Worm (Caenorhabditis elegans) whole organism, midembryonic: ENCODE measurements around the gene Y38H6C.20.

Experiments used
- klf-2 ChIP-seq: fragments of 200-800 bp; sonication (Bioruptor generic); conservative IDR thresholded peaks from 2 replicates; pipeline ENCODE4 v1.3.6; 2022; ENCODE audit warnings: missing genetic modification reagents, missing genetic modification characterization, missing compliant biosample characterization
- ztf-23 ChIP-seq: fragments of 200-800 bp; sonication (Bioruptor generic); IDR thresholded peaks from 2 replicates; pipeline ENCODE4 v1.3.6; 2022; ENCODE audit warnings: missing genetic modification reagents, missing genetic modification characterization, missing compliant biosample characterization
- ztf-29 ChIP-seq: fragments of 200-800 bp; sonication (Bioruptor generic); IDR thresholded peaks from 2 replicates; pipeline ENCODE4 v1.3.6; 2022; ENCODE audit warnings: missing genetic modification reagents, missing genetic modification characterization, missing compliant biosample characterization

- TF ChIP-seq ztf-29 (no peak), klf-2 (no peak), ztf-23 (GFP tag; lab: Robert Waterston, UW) (no peak)
Observed at ce11 chrV:20500405-20500804, 50.6 kb downstream of the Y38H6C.20 start, which contains the start of gene dct-14.
